Fruit fly (Drosophila melanogaster) whole organism, embryonic: ENCODE measurements around the gene Sik2.
A peak's percentile ranks its signal among the peaks of the same experiment; 100 is the strongest.

Experiments
- ATbp ChIP-seq: fragments of 200-800 bp; sonication (Bioruptor generic); optimal IDR thresholded peaks from 2 replicates; lab custom pipeline; 2017; ENCODE audit warnings: missing biosample characterization, mild to moderate bottlenecking, missing genetic modification characterization, missing genetic modification reagents
- Abd-B ChIP-seq: fragments of 200-800 bp; sonication (Bioruptor generic); optimal IDR thresholded peaks from 2 replicates; lab custom pipeline; 2018; ENCODE audit warnings: missing biosample characterization, mild to moderate bottlenecking, missing genetic modification characterization, moderate library complexity
- Asciz ChIP-seq: fragments of 200-800 bp; sonication (Bioruptor generic); optimal IDR thresholded peaks from 2 replicates; lab custom pipeline; 2017; ENCODE audit warnings: missing biosample characterization, mild to moderate bottlenecking, missing genetic modification characterization, missing genetic modification reagents
- Atf3 ChIP-seq: fragments of 200-800 bp; sonication (Bioruptor generic); optimal IDR thresholded peaks from 3 replicates; lab custom pipeline; 2016; ENCODE audit warnings: missing biosample characterization, missing genetic modification characterization
- CG10565 ChIP-seq: fragments of 200-800 bp; sonication (Bioruptor generic); optimal IDR thresholded peaks from 3 replicates; lab custom pipeline; 2016; ENCODE audit warnings: missing biosample characterization, mild to moderate bottlenecking, missing genetic modification characterization
- CG11247 ChIP-seq: fragments of 200-800 bp; sonication (Bioruptor generic); IDR thresholded peaks from 2 replicates; pipeline ENCODE4 v1.3.6; 2022; ENCODE audit warnings: missing biosample characterization, missing genetic modification characterization
- CG11504 ChIP-seq: fragments of 200-800 bp; sonication (Bioruptor generic); optimal IDR thresholded peaks from 3 replicates; lab custom pipeline; 2019; ENCODE audit warnings: missing biosample characterization, mild to moderate bottlenecking, missing genetic modification characterization, moderate library complexity
- CG11560 ChIP-seq: fragments of 200-800 bp; sonication (Bioruptor generic); IDR thresholded peaks from 3 replicates; pipeline ENCODE4 v1.3.6; 2022; ENCODE audit warnings: missing biosample characterization, missing genetic modification characterization
- CG11695 ChIP-seq: fragments of 200-800 bp; sonication (Bioruptor generic); IDR thresholded peaks from 3 replicates; pipeline ENCODE4 v1.3.6; 2022; ENCODE audit warnings: missing biosample characterization, missing genetic modification characterization
- CG14667 ChIP-seq: fragments of 200-800 bp; sonication (Bioruptor generic); IDR thresholded peaks from 2 replicates; pipeline ENCODE4 v1.3.6; 2022; ENCODE audit warnings: missing biosample characterization, missing genetic modification characterization
- CG15601 ChIP-seq: fragments of 200-800 bp; sonication (Bioruptor generic); optimal IDR thresholded peaks from 3 replicates; lab custom pipeline; 2019; ENCODE audit warnings: missing biosample characterization, mild to moderate bottlenecking, missing genetic modification characterization, moderate library complexity
- CG1647 ChIP-seq: fragments of 200-800 bp; sonication (Bioruptor generic); optimal IDR thresholded peaks from 3 replicates; lab custom pipeline; 2016; ENCODE audit warnings: missing biosample characterization, missing genetic modification characterization
- CG18011 ChIP-seq: fragments of 200-800 bp; sonication (Bioruptor generic); optimal IDR thresholded peaks from 2 replicates; lab custom pipeline; 2017; ENCODE audit warnings: missing biosample characterization, missing genetic modification characterization, mild to moderate bottlenecking, moderate library complexity, missing genotype
- CG32772 ChIP-seq: fragments of 200-800 bp; sonication (Bioruptor generic); IDR thresholded peaks from 2 replicates; pipeline ENCODE4 v1.3.6; 2022; ENCODE audit warnings: missing biosample characterization, missing genetic modification characterization
- CG4328 ChIP-seq: fragments of 200-800 bp; sonication (Bioruptor generic); optimal IDR thresholded peaks from 3 replicates; lab custom pipeline; 2017; ENCODE audit warnings: missing biosample characterization, missing genetic modification reagents, missing genetic modification characterization
- CG4707 ChIP-seq: fragments of 200-800 bp; sonication (Bioruptor generic); optimal IDR thresholded peaks from 2 replicates; lab custom pipeline; 2018; ENCODE audit warnings: missing biosample characterization, mild to moderate bottlenecking, missing genetic modification characterization, moderate library complexity
- CG4730 ChIP-seq: fragments of 200-800 bp; sonication (Bioruptor generic); IDR thresholded peaks from 2 replicates; pipeline ENCODE4 v1.3.6; 2022; ENCODE audit warnings: missing biosample characterization, missing genetic modification characterization
- CG6813 ChIP-seq: fragments of 200-800 bp; sonication (Bioruptor generic); optimal IDR thresholded peaks from 2 replicates; lab custom pipeline; 2017; ENCODE audit warnings: missing biosample characterization, missing genetic modification characterization, mild to moderate bottlenecking, moderate library complexity, missing genetic modification reagents
- CG7987 ChIP-seq: fragments of 200-800 bp; sonication (Bioruptor generic); optimal IDR thresholded peaks from 2 replicates; lab custom pipeline; 2018; ENCODE audit warnings: missing biosample characterization, mild to moderate bottlenecking, missing genetic modification characterization, moderate library complexity
- CG9215 ChIP-seq: fragments of 200-800 bp; sonication (Bioruptor generic); IDR thresholded peaks from 2 replicates; pipeline ENCODE4 v1.3.6; 2022; ENCODE audit warnings: missing biosample characterization, missing genetic modification characterization
- D19B ChIP-seq: fragments of 200-800 bp; sonication (Bioruptor generic); optimal IDR thresholded peaks from 2 replicates; lab custom pipeline; 2017; ENCODE audit warnings: missing biosample characterization, mild to moderate bottlenecking, missing genetic modification characterization
- Dip3 ChIP-seq: fragments of 200-800 bp; sonication (Bioruptor generic); optimal IDR thresholded peaks from 3 replicates; lab custom pipeline; 2016; ENCODE audit warnings: missing biosample characterization, missing genetic modification characterization
- Dref ChIP-seq: fragments of 200-800 bp; sonication (Bioruptor generic); IDR thresholded peaks from 2 replicates; pipeline ENCODE4 v1.3.6; 2022; ENCODE audit warnings: missing biosample characterization, missing genetic modification characterization
- Eip74EF ChIP-seq, 2 experiments: fragments of 200-800 bp in 1 of 2; fragments of >200 bp in 1 of 2; sonication (Bioruptor generic) in 1 of 2; optimal IDR thresholded peaks; 2 replicates each; lab custom pipeline; 2017 to 2019; ENCODE audit warnings: missing biosample characterization in 2 of 2, missing genetic modification characterization in 2 of 2, mild to moderate bottlenecking in 1 of 2, moderate library complexity in 1 of 2
- Hsf ChIP-seq: fragments of 200-800 bp; sonication (Bioruptor generic); optimal IDR thresholded peaks from 3 replicates; lab custom pipeline; 2016; ENCODE audit warnings: missing biosample characterization, missing genetic modification characterization
- Jarid2 ChIP-seq: fragments of 200-800 bp; sonication (Bioruptor generic); optimal IDR thresholded peaks from 3 replicates; lab custom pipeline; 2017; ENCODE audit warnings: mild to moderate bottlenecking, missing biosample characterization, missing genetic modification reagents, missing genetic modification characterization
- Lim3 ChIP-seq: fragments of 200-800 bp; sonication (Bioruptor generic); IDR thresholded peaks from 2 replicates; pipeline ENCODE4 v1.3.6; 2022; ENCODE audit warnings: missing biosample characterization, missing genetic modification characterization
- Mrtf ChIP-seq: fragments of 200-800 bp; sonication (Bioruptor generic); IDR thresholded peaks from 3 replicates; pipeline ENCODE4 v1.3.6; 2022; ENCODE audit warnings: missing biosample characterization, missing genetic modification characterization
- Neu2 ChIP-seq: fragments of 200-800 bp; sonication (Bioruptor generic); optimal IDR thresholded peaks from 3 replicates; lab custom pipeline; 2016; ENCODE audit warnings: missing biosample characterization, missing genetic modification characterization, borderline replicate concordance
- Opbp ChIP-seq: fragments of 200-800 bp; sonication (Bioruptor generic); IDR thresholded peaks from 3 replicates; pipeline ENCODE4 v1.3.6; 2022; ENCODE audit warnings: missing biosample characterization, missing genetic modification characterization; ENCODE audit not compliant: partially characterized antibody
- Ptx1 ChIP-seq: fragments of 200-800 bp; sonication (Bioruptor generic); IDR thresholded peaks from 2 replicates; pipeline ENCODE4 v1.3.6; 2022; ENCODE audit warnings: missing biosample characterization, missing genetic modification characterization
- Scr ChIP-seq: fragments of 200-800 bp; sonication (Bioruptor generic); IDR thresholded peaks from 2 replicates; pipeline ENCODE4 v1.3.6; 2022; ENCODE audit warnings: missing biosample characterization, missing genetic modification characterization; ENCODE audit not compliant: partially characterized antibody
- Sin3A ChIP-seq: fragments of >200 bp; optimal IDR thresholded peaks from 2 replicates; lab custom pipeline; 2018
- Ssrp ChIP-seq: fragments of 200-800 bp; sonication (Bioruptor generic); optimal IDR thresholded peaks from 2 replicates; lab custom pipeline; 2018; ENCODE audit warnings: missing biosample characterization, mild to moderate bottlenecking, missing genetic modification characterization, moderate library complexity
- YL-1 ChIP-seq: fragments of 200-800 bp; sonication (Bioruptor generic); optimal IDR thresholded peaks from 3 replicates; lab custom pipeline; 2017; ENCODE audit warnings: missing biosample characterization, mild to moderate bottlenecking, missing genetic modification characterization
- abd-A ChIP-seq: fragments of 200-800 bp; sonication (Bioruptor generic); optimal IDR thresholded peaks from 3 replicates; lab custom pipeline; 2019; ENCODE audit warnings: missing biosample characterization, mild to moderate bottlenecking, missing genetic modification characterization, moderate library complexity
- ap ChIP-seq: fragments of 200-800 bp; sonication (Bioruptor generic); IDR thresholded peaks from 2 replicates; pipeline ENCODE4 v1.3.6; 2022; ENCODE audit warnings: missing biosample characterization, missing genetic modification characterization
- gsb-n ChIP-seq: fragments of 200-800 bp; sonication (Bioruptor generic); optimal IDR thresholded peaks from 3 replicates; lab custom pipeline; 2018; ENCODE audit warnings: missing biosample characterization, mild to moderate bottlenecking, missing genetic modification characterization
- hkb ChIP-seq, 2 experiments: fragments of 200-800 bp in 1 of 2; fragments of >200 bp in 1 of 2; sonication (Bioruptor generic) in 1 of 2; IDR thresholded peaks in 1 of 2; optimal IDR thresholded peaks in 1 of 2; 2 replicates each; pipeline versions ENCODE4 v1.3.6 to Lab custom; 2017 to 2022; ENCODE audit warnings: missing biosample characterization in 1 of 2, missing genetic modification characterization in 1 of 2
- ind ChIP-seq: fragments of 200-800 bp; sonication (Bioruptor generic); optimal IDR thresholded peaks from 3 replicates; lab custom pipeline; 2016; ENCODE audit warnings: missing biosample characterization, missing genetic modification characterization
- jumu ChIP-seq: fragments of 200-800 bp; sonication (Bioruptor generic); optimal IDR thresholded peaks from 3 replicates; lab custom pipeline; 2016; ENCODE audit warnings: missing biosample characterization, missing genetic modification characterization
- knrl ChIP-seq: fragments of 200-800 bp; sonication (Bioruptor generic); IDR thresholded peaks from 3 replicates; pipeline ENCODE4 v1.3.6; 2022; ENCODE audit warnings: missing biosample characterization, missing genetic modification characterization; ENCODE audit not compliant: partially characterized antibody
- lmd ChIP-seq: fragments of 200-800 bp; sonication (Bioruptor generic); IDR thresholded peaks from 2 replicates; pipeline ENCODE4 v1.3.6; 2022; ENCODE audit warnings: missing biosample characterization, missing genetic modification characterization
- p53 ChIP-seq: fragments of 200-800 bp; sonication (Bioruptor generic); optimal IDR thresholded peaks from 2 replicates; lab custom pipeline; 2016; ENCODE audit warnings: missing biosample characterization, missing genetic modification characterization
- schlank ChIP-seq: fragments of 200-800 bp; sonication (Bioruptor generic); optimal IDR thresholded peaks from 2 replicates; lab custom pipeline; 2018; ENCODE audit warnings: missing biosample characterization, mild to moderate bottlenecking, missing genetic modification characterization
- sens-2 ChIP-seq: fragments of 200-800 bp; sonication (Bioruptor generic); IDR thresholded peaks from 2 replicates; pipeline ENCODE4 v1.3.6; 2022; ENCODE audit warnings: missing biosample characterization, missing genetic modification characterization
- sima ChIP-seq: fragments of 200-800 bp; sonication (Bioruptor generic); optimal IDR thresholded peaks from 2 replicates; lab custom pipeline; 2016; ENCODE audit warnings: missing biosample characterization, missing genetic modification characterization
- sug ChIP-seq: fragments of 200-800 bp; optimal IDR thresholded peaks from 2 replicates; lab custom pipeline; 2019; ENCODE audit warnings: missing biosample characterization, mild to moderate bottlenecking, missing genetic modification characterization, moderate library complexity
- vvl ChIP-seq: fragments of 200-800 bp; sonication (Bioruptor generic); IDR thresholded peaks from 2 replicates; pipeline ENCODE4 v1.3.6; 2022; ENCODE audit warnings: missing biosample characterization, missing genetic modification characterization

Gene Sik2

dm6 chrX:2041981-2042847, 19.5 kb downstream of the Sik2 start, which contains the start of the genes Actn and usp (continued):
- no peak for TF ChIP-seq Ptx1 (GFP tag; lab: Robert Waterston, UW)
- TF ChIP-seq hkb (optimal IDR thresholded peaks at IDR 0.05; lab: Kevin White, UChicago), result no peak
- peak; percentile 31; the same call in 1 of the 2 replicates for TF ChIP-seq hkb (GFP tag; IDR thresholded peaks at IDR 0.05; lab: Robert Waterston, UW)
- TF ChIP-seq sens-2 (GFP tag; lab: Robert Waterston, UW), result no peak
- no peak for TF ChIP-seq D19B (GFP tag; lab: Kevin White, UChicago)
- TF ChIP-seq schlank, result no peak
- no peak for TF ChIP-seq ATbp (GFP tag; lab: Kevin White, UChicago)
- no peak for TF ChIP-seq CG7987
- no peak for TF ChIP-seq sima (GFP tag; lab: Kevin White, UChicago)
- TF ChIP-seq p53 (GFP tag; lab: Kevin White, UChicago), result no peak
- TF ChIP-seq CG4730, result no peak
- TF ChIP-seq knrl (GFP tag; lab: Robert Waterston, UW), result no peak
- TF ChIP-seq jumu, result no peak
- no peak for TF ChIP-seq Ssrp (tag; lab: Kevin White, UChicago)
- TF ChIP-seq Abd-B (GFP tag; lab: Kevin White, UChicago), result no peak
- no peak for TF ChIP-seq CG18011 (GFP tag; lab: Kevin White, UChicago)
- TF ChIP-seq Neu2 (GFP tag; lab: Kevin White, UChicago), result no peak
- TF ChIP-seq CG9215 (GFP tag; lab: Robert Waterston, UW), result no peak
- no peak for TF ChIP-seq Dip3
- no peak for TF ChIP-seq CG10565 (GFP tag; lab: Kevin White, UChicago)
- TF ChIP-seq Asciz (GFP tag; lab: Kevin White, UChicago), result no peak
- TF ChIP-seq Scr (GFP tag; lab: Robert Waterston, UW), result 0 out of 2 replicates have a peak, but pooled peaks have one; percentile 17
- no peak for TF ChIP-seq CG11247 (GFP tag; lab: Robert Waterston, UW)
- TF ChIP-seq Jarid2, result no peak
- no peak for TF ChIP-seq Dref (GFP tag; lab: Robert Waterston, UW)
- no peak for TF ChIP-seq CG6813 (GFP tag; lab: Kevin White, UChicago)
- TF ChIP-seq Mrtf (GFP tag; lab: Robert Waterston, UW), result no peak
- peak; percentile 1 for TF ChIP-seq Hsf (GFP tag; lab: Kevin White, UChicago)
- TF ChIP-seq CG11504 (tag; lab: Kevin White, UChicago), result peak; percentile 56
- no peak for TF ChIP-seq CG11695
- no peak for TF ChIP-seq Lim3 (GFP tag; lab: Robert Waterston, UW)
- peak in 1 of 2 experiments; percentile 83 for TF ChIP-seq Eip74EF (GFP tag; optimal IDR thresholded peaks at IDR 0.05; lab: Kevin White, UChicago)
- no peak for TF ChIP-seq ap
- no peak for TF ChIP-seq CG4707 (GFP tag; lab: Kevin White, UChicago)
- no peak for TF ChIP-seq Opbp (GFP tag; lab: Robert Waterston, UW)
- no peak for TF ChIP-seq CG1647 (GFP tag; lab: Kevin White, UChicago)
- TF ChIP-seq CG4328 (GFP tag; lab: Kevin White, UChicago), result no peak
- TF ChIP-seq lmd, result no peak; the same call in 1 of the 2 replicates
- TF ChIP-seq abd-A, result no peak
- TF ChIP-seq sug (tag; lab: Kevin White, UChicago), result peak; percentile 95
- TF ChIP-seq CG14667 (GFP tag; lab: Robert Waterston, UW), result no peak
- TF ChIP-seq ind (GFP tag; lab: Kevin White, UChicago), result peak; percentile 23
- TF ChIP-seq CG15601 (tag; lab: Kevin White, UChicago), result no peak
- peak; percentile 75 for TF ChIP-seq vvl (GFP tag; lab: Robert Waterston, UW)
- no peak for TF ChIP-seq Atf3 (GFP tag; lab: Kevin White, UChicago)
- TF ChIP-seq Sin3A, result no peak
- TF ChIP-seq CG32772 (GFP tag; lab: Robert Waterston, UW), result no peak
- TF ChIP-seq gsb-n (tag; lab: Kevin White, UChicago), result peak; percentile 58
- TF ChIP-seq CG11560 (tag; lab: Robert Waterston, UW), result no peak
- no peak for TF ChIP-seq YL-1 (GFP tag; lab: Kevin White, UChicago)
